Fruit fly (Drosophila melanogaster) whole organism, adult: ENCODE results near the gene Or33c.

Experiments used
- CG11617 ChIP-seq: fragments of 200-800 bp; sonication (Bioruptor generic); optimal IDR thresholded peaks from 2 replicates; lab custom pipeline; 2017; ENCODE audit warnings: mild to moderate bottlenecking, missing biosample characterization, missing genetic modification reagents, missing genetic modification characterization
- CG14711 ChIP-seq: fragments of 200-800 bp; sonication (Bioruptor generic); optimal IDR thresholded peaks from 2 replicates; lab custom pipeline; 2018; ENCODE audit warnings: missing biosample characterization, mild to moderate bottlenecking, missing genetic modification characterization, moderate library complexity
- CG33017 ChIP-seq: fragments of 200-800 bp; sonication (Bioruptor generic); optimal IDR thresholded peaks from 2 replicates; lab custom pipeline; 2018; ENCODE audit warnings: missing biosample characterization, mild to moderate bottlenecking, missing genetic modification characterization, moderate library complexity
- CG5204 ChIP-seq: fragments of 200-800 bp; sonication (Bioruptor generic); optimal IDR thresholded peaks from 2 replicates; lab custom pipeline; 2016; ENCODE audit warnings: missing biosample characterization, missing genetic modification characterization
- CG7045 ChIP-seq: fragments of 200-800 bp; sonication (Bioruptor generic); optimal IDR thresholded peaks from 2 replicates; lab custom pipeline; 2017; ENCODE audit warnings: missing biosample characterization, mild to moderate bottlenecking, missing genetic modification characterization
- CG7101 ChIP-seq: fragments of 200-800 bp; sonication (Bioruptor generic); optimal IDR thresholded peaks from 2 replicates; lab custom pipeline; 2018; ENCODE audit warnings: missing biosample characterization, mild to moderate bottlenecking, missing genetic modification characterization, moderate library complexity
- Clk ChIP-seq: fragments of 200-800 bp; sonication (Bioruptor generic); optimal IDR thresholded peaks from 2 replicates; lab custom pipeline; 2017; ENCODE audit warnings: missing biosample characterization, missing genetic modification characterization
- Crg-1 ChIP-seq: fragments of 200-800 bp; sonication (Bioruptor generic); optimal IDR thresholded peaks from 2 replicates; lab custom pipeline; 2016; ENCODE audit warnings: missing biosample characterization, missing genetic modification characterization
- Hr96 ChIP-seq: fragments of 200-800 bp; sonication (Bioruptor generic); optimal IDR thresholded peaks from 2 replicates; lab custom pipeline; 2016; ENCODE audit warnings: missing biosample characterization, missing genetic modification characterization
- Mnt ChIP-seq: fragments of 200-800 bp; sonication (Bioruptor generic); optimal IDR thresholded peaks from 2 replicates; lab custom pipeline; 2016; ENCODE audit warnings: missing biosample characterization, mild to moderate bottlenecking, missing genetic modification characterization
- kay ChIP-seq: fragments of 200-800 bp; sonication (Bioruptor generic); peaks from one replicate; lab custom pipeline; 2016; ENCODE audit warnings: missing biosample characterization, missing genetic modification characterization, borderline replicate concordance
- pad ChIP-seq: fragments of 200-800 bp; sonication (Bioruptor generic); optimal IDR thresholded peaks from 3 replicates; lab custom pipeline; 2017; ENCODE audit warnings: missing biosample characterization, missing genetic modification characterization, mild to moderate bottlenecking, moderate library complexity, missing genetic modification reagents
- tj ChIP-seq: fragments of 200-800 bp; sonication (Bioruptor generic); optimal IDR thresholded peaks from 3 replicates; lab custom pipeline; 2017; ENCODE audit warnings: missing biosample characterization, mild to moderate bottlenecking, missing genetic modification characterization, moderate library complexity

dm6 chr2L:11976955-11977354 lies 39.2 kb downstream of the Or33c start:
- TF ChIP-seq CG14711 (tag; lab: Kevin White, UChicago) (no peak), CG7045 (GFP tag; lab: Kevin White, UChicago) (no peak), tj (GFP tag; lab: Kevin White, UChicago) (no peak), CG11617 (no peak), Hr96 (no peak), CG33017 (tag; lab: Kevin White, UChicago) (no peak), kay (GFP tag; lab: Kevin White, UChicago) (no peak), pad (GFP tag; lab: Kevin White, UChicago) (no peak), CG7101 (no peak), Crg-1 (GFP tag; lab: Kevin White, UChicago) (no peak), Mnt (GFP tag; lab: Kevin White, UChicago) (no peak), Clk (no peak), CG5204 (GFP tag; lab: Kevin White, UChicago) (no peak)
